Worm (Caenorhabditis elegans) whole organism, late embryonic: ENCODE data around the gene unc-17.

Source experiments
- C08G9.2 ChIP-seq: sonication (generic microtip); optimal IDR thresholded peaks from 2 replicates; lab custom pipeline; 2016; ENCODE audit warnings: mild to moderate bottlenecking, missing genetic modification characterization, moderate library complexity, missing compliant biosample characterization
- C38D4.7 ChIP-seq: fragments of 200-800 bp; sonication (Bioruptor generic); optimal IDR thresholded peaks from 2 replicates; lab custom pipeline; 2018; ENCODE audit warnings: mild to moderate bottlenecking, missing genetic modification characterization, moderate library complexity, missing compliant biosample characterization
- T23F11.4 ChIP-seq: fragments of 200-800 bp; sonication (Bioruptor generic); optimal IDR thresholded peaks from 2 replicates; lab custom pipeline; 2018; ENCODE audit warnings: mild to moderate bottlenecking, missing genetic modification characterization, missing compliant biosample characterization
- ama-1 ChIP-seq: fragments of 150-350 bp; optimal IDR thresholded peaks from 2 replicates; lab custom pipeline; 2014
- ceh-14 ChIP-seq: sonication (generic microtip); optimal IDR thresholded peaks from 2 replicates; lab custom pipeline; 2016; ENCODE audit warnings: missing genotype, missing genetic modification characterization, missing compliant biosample characterization
- ceh-18 ChIP-seq: sonication (generic microtip); optimal IDR thresholded peaks from 2 replicates; lab custom pipeline; 2016; ENCODE audit warnings: missing genetic modification characterization, missing compliant biosample characterization
- ceh-31 ChIP-seq: sonication (generic microtip); optimal IDR thresholded peaks from 2 replicates; lab custom pipeline; 2016; ENCODE audit warnings: missing genetic modification characterization, missing compliant biosample characterization
- ceh-6 ChIP-seq: fragments of 200-800 bp; sonication (Bioruptor generic); optimal IDR thresholded peaks from 2 replicates; lab custom pipeline; 2018; ENCODE audit warnings: mild to moderate bottlenecking, missing genetic modification characterization, missing compliant biosample characterization
- dve-1 ChIP-seq: sonication (generic microtip); optimal IDR thresholded peaks from 2 replicates; lab custom pipeline; 2017; ENCODE audit warnings: antibody characterized with exemption, mild to moderate bottlenecking, missing genetic modification characterization, missing compliant biosample characterization
- elt-2 ChIP-seq: sonication (generic microtip); optimal IDR thresholded peaks from 2 replicates; lab custom pipeline; 2016; ENCODE audit warnings: missing genetic modification reagents, missing genetic modification characterization, missing compliant biosample characterization
- elt-4 ChIP-seq: sonication (generic microtip); optimal IDR thresholded peaks from 2 replicates; lab custom pipeline; 2016; ENCODE audit warnings: missing genetic modification characterization, missing compliant biosample characterization
- ets-4 ChIP-seq: sonication (generic microtip); optimal IDR thresholded peaks from 2 replicates; lab custom pipeline; 2016; ENCODE audit warnings: missing genetic modification characterization, missing compliant biosample characterization
- fkh-10 ChIP-seq: fragments of 150-350 bp; optimal IDR thresholded peaks from 2 replicates; lab custom pipeline; 2014; ENCODE audit warnings: missing biosample characterization, missing genetic modification reagents, missing genetic modification characterization
- fkh-6 ChIP-seq: sonication (generic microtip); optimal IDR thresholded peaks from 2 replicates; lab custom pipeline; 2016; ENCODE audit warnings: missing genetic modification characterization, missing compliant biosample characterization
- hlh-13 ChIP-seq: fragments of 200-800 bp; sonication (Bioruptor generic); optimal IDR thresholded peaks from 2 replicates; lab custom pipeline; 2018; ENCODE audit warnings: mild to moderate bottlenecking, missing genetic modification characterization, missing compliant biosample characterization
- hlh-6 ChIP-seq: sonication (generic microtip); optimal IDR thresholded peaks from 2 replicates; lab custom pipeline; 2016; ENCODE audit warnings: missing genotype, missing genetic modification characterization, missing compliant biosample characterization
- hlh-8 ChIP-seq: sonication (generic microtip); optimal IDR thresholded peaks from 2 replicates; lab custom pipeline; 2016; ENCODE audit warnings: missing genotype, missing genetic modification characterization, missing compliant biosample characterization
- mec-3 ChIP-seq: sonication (generic microtip); optimal IDR thresholded peaks from 2 replicates; lab custom pipeline; 2016; ENCODE audit warnings: borderline replicate concordance, missing genetic modification characterization, missing compliant biosample characterization
- nhr-11 ChIP-seq: fragments of 150-350 bp; optimal IDR thresholded peaks from 2 replicates; lab custom pipeline; 2014; ENCODE audit warnings: missing biosample characterization, missing genetic modification characterization
- npax-4 ChIP-seq: sonication (generic microtip); optimal IDR thresholded peaks from 2 replicates; lab custom pipeline; 2016; ENCODE audit warnings: missing genetic modification characterization, missing compliant biosample characterization
- pax-1 ChIP-seq: fragments of 150-350 bp; optimal IDR thresholded peaks from 2 replicates; lab custom pipeline; 2014; ENCODE audit warnings: missing biosample characterization, missing genetic modification characterization
- pha-2 ChIP-seq: sonication (generic microtip); optimal IDR thresholded peaks from 2 replicates; lab custom pipeline; 2017; ENCODE audit warnings: mild to moderate bottlenecking, missing genetic modification characterization, missing compliant biosample characterization
- pqm-1 ChIP-seq: sonication (generic microtip); optimal IDR thresholded peaks from 2 replicates; lab custom pipeline; 2016; ENCODE audit warnings: missing genetic modification characterization, missing compliant biosample characterization
- ref-2 ChIP-seq: sonication (generic microtip); optimal IDR thresholded peaks from 2 replicates; lab custom pipeline; 2016; ENCODE audit warnings: missing genetic modification characterization, missing compliant biosample characterization
- sox-4 ChIP-seq: sonication (generic microtip); optimal IDR thresholded peaks from 2 replicates; lab custom pipeline; 2017; ENCODE audit warnings: mild to moderate bottlenecking, missing genetic modification characterization, inconsistent platforms, missing compliant biosample characterization
- syd-9 ChIP-seq: sonication (generic microtip); optimal IDR thresholded peaks from 2 replicates; lab custom pipeline; 2016; ENCODE audit warnings: mild to moderate bottlenecking, missing genetic modification characterization, moderate library complexity, missing compliant biosample characterization
- tbx-2 ChIP-seq: sonication (generic microtip); optimal IDR thresholded peaks from 2 replicates; lab custom pipeline; 2016; ENCODE audit warnings: missing genetic modification characterization, missing compliant biosample characterization
- tbx-7 ChIP-seq: sonication (generic microtip); optimal IDR thresholded peaks from 2 replicates; lab custom pipeline; 2016; ENCODE audit warnings: missing genotype, missing genetic modification characterization, missing compliant biosample characterization
- unc-3 ChIP-seq, 2 experiments: fragments of 200-800 bp in 1 of 2; sonication (Bioruptor generic) in 1 of 2; sonication (generic microtip) in 1 of 2; conservative IDR thresholded peaks in 1 of 2; optimal IDR thresholded peaks in 1 of 2; 2 replicates each; pipeline versions ENCODE4 v1.3.6 to Lab custom; 2016 to 2022; ENCODE audit warnings: missing compliant biosample characterization in 2 of 2, missing genetic modification characterization in 2 of 2, missing genetic modification reagents in 1 of 2
- unc-55 ChIP-seq: sonication (generic microtip); optimal IDR thresholded peaks from 2 replicates; lab custom pipeline; 2017; ENCODE audit warnings: missing biosample characterization, missing genetic modification reagents, missing genetic modification characterization
- ztf-16 ChIP-seq: sonication (generic microtip); optimal IDR thresholded peaks from 2 replicates; lab custom pipeline; 2017; ENCODE audit warnings: missing genetic modification characterization, missing compliant biosample characterization

The unc-17 gene

DNA sequence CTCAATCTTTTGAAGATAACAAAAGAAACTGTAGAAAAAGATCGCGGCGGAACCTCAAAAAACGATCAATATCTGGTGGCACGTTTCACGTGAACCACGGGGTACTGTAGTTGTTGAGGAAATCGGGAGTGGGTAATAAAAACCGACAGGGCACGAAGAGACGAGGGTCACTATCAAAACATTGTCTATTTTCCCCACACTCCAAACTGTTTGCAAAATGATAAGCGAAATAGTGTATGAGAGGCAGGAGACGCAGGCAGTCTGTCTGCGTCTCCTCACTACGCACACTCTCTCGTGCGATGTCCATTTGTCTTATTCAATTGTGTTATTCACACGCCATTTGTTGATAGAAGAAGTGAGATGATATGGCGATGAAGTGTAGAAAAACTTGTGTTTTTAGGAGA lies 28.9 kb upstream of the unc-17 start:
- TF ChIP-seq unc-55 (GFP tag; lab: Kevin White, UChicago) (peak; percentile 73), ceh-6 (no peak), elt-2 (tag; lab: Kevin White, UChicago) (peak; percentile 46), sox-4 (tag; lab: Kevin White, UChicago) (no peak), ref-2 (tag; lab: Kevin White, UChicago) (no peak), fkh-10 (no peak)

ce11 chrIV:3652784-3653383 lies 28.4 kb upstream of the unc-17 start:
- peak; percentile 92 for TF ChIP-seq dve-1 (tag; lab: Kevin White, UChicago)
- TF ChIP-seq fkh-6 (tag; lab: Kevin White, UChicago), result no peak

DNA sequence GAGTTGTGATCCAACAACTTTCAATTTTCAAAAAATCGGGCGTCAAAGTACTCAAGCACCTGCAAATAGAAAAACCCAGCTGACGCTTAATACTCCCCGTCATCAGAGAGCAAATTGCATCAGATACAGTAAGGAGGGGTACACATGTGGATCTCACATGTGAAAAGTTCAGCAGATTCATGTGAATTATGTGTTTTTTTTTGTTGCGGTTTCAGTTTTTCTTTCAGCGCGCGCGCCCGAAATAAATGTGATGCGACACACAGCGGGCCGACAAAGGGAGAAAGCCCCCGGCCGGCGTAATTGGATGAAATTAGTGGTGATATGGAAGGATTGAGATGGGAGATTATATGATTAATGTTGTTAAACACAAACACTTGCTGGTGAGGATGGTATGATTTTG lies 27.7 kb upstream of the unc-17 start:
- no peak for TF ChIP-seq npax-4 (tag; lab: Kevin White, UChicago)
- peak; percentile 20 for TF ChIP-seq ref-2 (tag; lab: Kevin White, UChicago)

DNA sequence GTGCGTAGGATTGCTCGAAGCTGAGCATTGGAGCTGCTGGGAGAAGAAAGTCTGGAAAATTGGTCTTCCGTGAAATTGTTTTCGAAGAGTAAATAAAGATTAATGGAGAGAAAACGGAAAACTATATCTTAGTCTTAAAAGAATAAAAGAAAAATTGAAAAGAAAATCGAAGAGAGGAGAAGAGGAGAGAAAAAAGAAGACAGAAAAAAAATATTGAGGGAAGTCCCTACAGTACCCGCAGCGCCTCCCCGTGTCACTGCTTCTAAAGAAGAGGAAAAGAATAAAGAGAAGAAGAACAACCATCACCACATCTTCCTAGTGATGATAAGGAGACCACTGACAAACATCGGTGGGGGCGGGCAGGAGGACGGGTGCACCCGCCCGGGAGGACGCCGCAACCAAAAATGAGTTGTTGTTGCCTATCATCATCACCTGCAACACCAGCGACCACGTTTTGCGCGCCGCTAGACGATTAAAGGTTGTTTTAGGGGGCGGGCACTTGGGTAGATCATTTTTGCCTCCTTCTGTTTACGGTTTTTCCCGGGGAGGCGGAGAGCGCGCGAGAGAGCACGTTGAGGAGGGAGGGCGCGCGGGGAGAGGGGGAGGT lies 24.2 kb upstream of the unc-17 start, which contains the start of gene CC8.2:
Gene CC8.2, minus strand, starts transcription at position 51 of the 607 bp plus-strand sequence.
- no peak for TF ChIP-seq ztf-16
- TF ChIP-seq ama-1 (lab: Kevin White, UChicago), result no peak
- no peak for TF ChIP-seq ets-4 (tag; lab: Kevin White, UChicago)
- peak; percentile 51 for TF ChIP-seq elt-2 (tag; lab: Kevin White, UChicago)
- peak; percentile 14 for TF ChIP-seq ceh-18
- TF ChIP-seq hlh-8 (tag; lab: Kevin White, UChicago), result no peak
- no peak for TF ChIP-seq T23F11.4 (GFP tag; lab: Kevin White, UChicago)
- peak; percentile 2 for TF ChIP-seq pqm-1 (tag; lab: Kevin White, UChicago)

DNA sequence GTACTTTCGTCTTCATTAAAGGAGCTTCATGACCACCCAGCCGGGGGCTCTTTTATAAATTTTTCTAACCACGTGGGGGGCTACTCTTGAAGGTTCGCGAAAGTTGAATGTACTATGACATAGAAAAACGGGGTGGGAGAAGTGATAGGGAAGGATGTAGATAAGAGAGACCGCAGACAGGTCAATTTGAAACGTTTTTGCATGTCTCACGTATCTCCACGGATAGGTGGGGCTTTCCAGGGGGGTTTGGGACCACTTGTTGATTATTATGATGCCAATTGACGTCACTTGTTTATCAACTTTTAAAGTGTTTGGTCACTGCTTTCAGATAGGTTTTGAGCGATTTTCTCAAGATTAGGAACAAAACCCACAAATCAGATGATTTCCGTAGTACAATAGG lies 23.1 kb upstream of the unc-17 start:
- TF ChIP-seq unc-3 (GFP tag; conservative IDR thresholded peaks at IDR 0.05; lab: Robert Waterston, UW) (no peak), unc-3 (tag; optimal IDR thresholded peaks at IDR 0.05; lab: Kevin White, UChicago) (no peak), unc-55 (GFP tag; lab: Kevin White, UChicago) (peak; percentile 10), ceh-18 (peak; percentile 3)

- TF ChIP-seq tbx-7 (tag; lab: Kevin White, UChicago), result no peak
- no peak for TF ChIP-seq tbx-2 (tag; lab: Kevin White, UChicago)
- TF ChIP-seq ceh-14 (tag; lab: Kevin White, UChicago), result no peak
- peak; percentile 60 for TF ChIP-seq elt-4 (tag; lab: Kevin White, UChicago)
- no peak for TF ChIP-seq syd-9 (tag; lab: Kevin White, UChicago)
- no peak for TF ChIP-seq hlh-13 (GFP tag; lab: Kevin White, UChicago)
- TF ChIP-seq hlh-6 (tag; lab: Kevin White, UChicago), result no peak
- no peak for TF ChIP-seq nhr-11 (tag; lab: Kevin White, UChicago)
These were observed 22.0 kb upstream of the unc-17 start for ce11 chrIV:3646338-3647154.

DNA sequence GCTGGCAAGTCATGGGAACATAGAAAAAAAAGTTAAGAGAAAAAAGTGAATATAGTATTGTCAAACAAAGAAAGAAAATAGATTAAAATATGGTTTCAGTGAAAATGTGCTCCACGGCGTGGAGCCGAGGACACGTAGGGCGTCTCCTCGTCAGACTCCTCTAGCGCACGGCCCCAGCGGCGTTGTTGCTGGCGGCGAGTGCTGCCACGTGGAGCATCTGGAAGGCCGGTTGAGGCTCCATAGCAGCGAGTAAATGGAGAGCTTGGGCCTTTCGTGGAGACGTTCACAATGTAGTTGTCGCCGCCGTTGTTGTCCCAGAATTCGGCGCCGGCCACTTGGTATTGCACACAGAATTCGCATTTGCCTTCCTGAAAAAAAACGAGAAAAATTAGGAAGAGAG lies 21.0 kb upstream of the unc-17 start:
- TF ChIP-seq C08G9.2 (no peak), ceh-31 (tag; lab: Kevin White, UChicago) (no peak), C38D4.7 (no peak), ceh-6 (no peak), pha-2 (tag; lab: Kevin White, UChicago) (no peak), elt-2 (tag; lab: Kevin White, UChicago) (no peak), fkh-6 (tag; lab: Kevin White, UChicago) (no peak), mec-3 (tag; lab: Kevin White, UChicago) (no peak), pax-1 (tag; lab: Kevin White, UChicago) (no peak), unc-3 (GFP tag; conservative IDR thresholded peaks at IDR 0.05; lab: Robert Waterston, UW) (no peak), unc-3 (tag; optimal IDR thresholded peaks at IDR 0.05; lab: Kevin White, UChicago) (no peak), npax-4 (tag; lab: Kevin White, UChicago) (no peak), nhr-11 (tag; lab: Kevin White, UChicago) (no peak), T23F11.4 (GFP tag; lab: Kevin White, UChicago) (no peak), hlh-6 (tag; lab: Kevin White, UChicago) (no peak)
